Worm (Caenorhabditis elegans) whole organism, young adult: ENCODE results near the gene rab-35.

Experiments
- F49E8.2 ChIP-seq: sonication (generic microtip); optimal IDR thresholded peaks from 3 replicates; lab custom pipeline; 2017; ENCODE audit warnings: missing genetic modification characterization, mild to moderate bottlenecking, missing compliant biosample characterization, antibody characterized with exemption, moderate library complexity; ENCODE audit not compliant: insufficient read depth
- dpl-1 ChIP-seq: fragments of 150-350 bp; optimal IDR thresholded peaks from 2 replicates; lab custom pipeline; 2014; ENCODE audit warnings: missing biosample characterization, missing genetic modification reagents, missing genetic modification characterization
- let-526 ChIP-seq: fragments of 200-800 bp; sonication (Bioruptor generic); IDR thresholded peaks from 2 replicates; pipeline ENCODE4 v1.3.6; 2022; ENCODE audit warnings: missing genetic modification reagents, missing genetic modification characterization, missing compliant biosample characterization
- lsl-1 ChIP-seq: fragments of 200-800 bp; sonication (Bioruptor generic); optimal IDR thresholded peaks from 2 replicates; lab custom pipeline; 2018; ENCODE audit warnings: mild to moderate bottlenecking, missing genetic modification characterization, moderate library complexity, missing compliant biosample characterization
- nfya-1 ChIP-seq: sonication (generic microtip); optimal IDR thresholded peaks from 2 replicates; lab custom pipeline; 2017; ENCODE audit warnings: antibody characterized with exemption, missing compliant biosample characterization, missing genetic modification characterization, borderline replicate concordance; ENCODE audit not compliant: insufficient read depth
- pha-4 ChIP-seq: fragments of 150-350 bp; sonication (generic microtip); optimal IDR thresholded peaks from 2 replicates; lab custom pipeline; 2014; ENCODE audit warnings: missing biosample characterization, missing genetic modification reagents, missing genetic modification characterization
- sptf-2 ChIP-seq: fragments of 200-800 bp; sonication (Bioruptor generic); optimal IDR thresholded peaks from 2 replicates; lab custom pipeline; 2018; ENCODE audit warnings: mild to moderate bottlenecking, missing genetic modification characterization, missing compliant biosample characterization
- ztf-6 ChIP-seq: fragments of 200-800 bp; sonication (Bioruptor generic); IDR thresholded peaks from 2 replicates; pipeline ENCODE4 v1.3.6; 2022; ENCODE audit warnings: missing genetic modification reagents, missing genetic modification characterization, missing compliant biosample characterization

ce11 chrIII:11346383-11346782 is 35.0 kb upstream of the rab-35 start, which contains the start of gene T28D6.7:
- no peak for TF ChIP-seq nfya-1 (tag; lab: Kevin White, UChicago)
- TF ChIP-seq dpl-1 (GFP tag; lab: Kevin White, UChicago), result no peak
- TF ChIP-seq F49E8.2 (tag; lab: Kevin White, UChicago), result no peak
- no peak for TF ChIP-seq ztf-6 (GFP tag; lab: Robert Waterston, UW)
- TF ChIP-seq pha-4 (tag; lab: Kevin White, UChicago), result no peak
- TF ChIP-seq sptf-2 (GFP tag; lab: Kevin White, UChicago), result no peak
- TF ChIP-seq lsl-1 (GFP tag; lab: Kevin White, UChicago), result no peak
- no peak for TF ChIP-seq let-526 (GFP tag; lab: Robert Waterston, UW)
